Fruit fly (Drosophila melanogaster) whole organism, embryonic: Measurements from ENCODE around the gene CG10376.

Experiments
- Abd-B ChIP-seq: fragments of 200-800 bp; sonication (Bioruptor generic); optimal IDR thresholded peaks from 2 replicates; lab custom pipeline; 2018; ENCODE audit warnings: missing biosample characterization, mild to moderate bottlenecking, missing genetic modification characterization, moderate library complexity
- Awh ChIP-seq: fragments of 200-800 bp; sonication (Bioruptor generic); IDR thresholded peaks from 2 replicates; pipeline ENCODE4, ENCODE4 v1.3.6; 2022; ENCODE audit warnings: missing biosample characterization, missing genetic modification characterization
- BEAF-32 ChIP-seq: fragments of 200-800 bp; sonication (Bioruptor generic); optimal IDR thresholded peaks from 3 replicates; lab custom pipeline; 2017; ENCODE audit warnings: missing biosample characterization, missing genetic modification characterization, mild to moderate bottlenecking, moderate library complexity, missing genetic modification reagents
- CG10147 ChIP-seq: fragments of 200-800 bp; sonication (Bioruptor generic); optimal IDR thresholded peaks from 2 replicates; lab custom pipeline; 2019; ENCODE audit warnings: missing biosample characterization, mild to moderate bottlenecking, missing genetic modification characterization, moderate library complexity
- CG10462 ChIP-seq: fragments of 200-800 bp; sonication (Bioruptor generic); optimal IDR thresholded peaks from 2 replicates; lab custom pipeline; 2016; ENCODE audit warnings: missing biosample characterization, missing genetic modification characterization
- CG10979 ChIP-seq: fragments of 200-800 bp; sonication (Bioruptor generic); optimal IDR thresholded peaks from 2 replicates; lab custom pipeline; 2018; ENCODE audit warnings: missing biosample characterization, mild to moderate bottlenecking, missing genetic modification characterization, moderate library complexity
- CG11504 ChIP-seq: fragments of 200-800 bp; sonication (Bioruptor generic); optimal IDR thresholded peaks from 3 replicates; lab custom pipeline; 2019; ENCODE audit warnings: missing biosample characterization, mild to moderate bottlenecking, missing genetic modification characterization, moderate library complexity
- CG11695 ChIP-seq: fragments of 200-800 bp; sonication (Bioruptor generic); IDR thresholded peaks from 3 replicates; pipeline ENCODE4 v1.3.6; 2022; ENCODE audit warnings: missing biosample characterization, missing genetic modification characterization
- CG13123 ChIP-seq: fragments of 200-800 bp; sonication (Bioruptor generic); optimal IDR thresholded peaks from 2 replicates; lab custom pipeline; 2016; ENCODE audit warnings: missing biosample characterization, missing genetic modification characterization
- CG14050 ChIP-seq: fragments of 200-800 bp; sonication (Bioruptor generic); IDR thresholded peaks from 3 replicates; pipeline ENCODE4 v1.3.6; 2022; ENCODE audit warnings: missing biosample characterization, missing genetic modification characterization
- CG1602 ChIP-seq: fragments of 200-800 bp; sonication (Bioruptor generic); optimal IDR thresholded peaks from 3 replicates; lab custom pipeline; 2016; ENCODE audit warnings: missing biosample characterization, missing genetic modification characterization
- CG16813 ChIP-seq: fragments of 200-800 bp; sonication (Bioruptor generic); IDR thresholded peaks from 3 replicates; pipeline ENCODE4 v1.3.6; 2022; ENCODE audit warnings: missing biosample characterization, missing genetic modification characterization; ENCODE audit not compliant: partially characterized antibody
- CG17385 ChIP-seq: fragments of 200-800 bp; sonication (Bioruptor generic); optimal IDR thresholded peaks from 3 replicates; lab custom pipeline; 2018; ENCODE audit warnings: missing biosample characterization, mild to moderate bottlenecking, missing genetic modification characterization
- CG18599 ChIP-seq: fragments of 200-800 bp; sonication (Bioruptor generic); optimal IDR thresholded peaks from 3 replicates; lab custom pipeline; 2017; ENCODE audit warnings: missing biosample characterization, missing genetic modification characterization, mild to moderate bottlenecking, moderate library complexity, missing genetic modification reagents
- CG2116 ChIP-seq: fragments of 200-800 bp; sonication (Bioruptor generic); optimal IDR thresholded peaks from 3 replicates; lab custom pipeline; 2018; ENCODE audit warnings: missing biosample characterization, mild to moderate bottlenecking, missing genetic modification characterization
- CG2120 ChIP-seq: fragments of 200-800 bp; sonication (Bioruptor generic); optimal IDR thresholded peaks from 3 replicates; lab custom pipeline; 2016; ENCODE audit warnings: missing biosample characterization, missing genetic modification characterization
- CG32767 ChIP-seq: fragments of 200-800 bp; sonication (Bioruptor generic); IDR thresholded peaks from 2 replicates; pipeline ENCODE4 v1.3.6; 2022; ENCODE audit warnings: missing biosample characterization, missing genetic modification characterization
- CG3726 ChIP-seq: fragments of 200-800 bp; sonication (Bioruptor generic); IDR thresholded peaks from 3 replicates; pipeline ENCODE4, ENCODE4 v1.3.6; 2022; ENCODE audit warnings: missing biosample characterization, missing genetic modification characterization
- CG3995 ChIP-seq: fragments of 200-800 bp; sonication (Bioruptor generic); optimal IDR thresholded peaks from 3 replicates; lab custom pipeline; 2016; ENCODE audit warnings: missing biosample characterization, missing genetic modification characterization
- CG5245 ChIP-seq: fragments of 200-800 bp; sonication (Bioruptor generic); optimal IDR thresholded peaks from 3 replicates; lab custom pipeline; 2016; ENCODE audit warnings: missing biosample characterization, missing genetic modification characterization
- CG7963 ChIP-seq: fragments of 200-800 bp; sonication (Bioruptor generic); IDR thresholded peaks from 3 replicates; pipeline ENCODE4 v1.3.6; 2022; ENCODE audit warnings: missing biosample characterization, missing genetic modification characterization; ENCODE audit not compliant: partially characterized antibody
- Camta ChIP-seq: fragments of 200-800 bp; sonication (Bioruptor generic); optimal IDR thresholded peaks from 2 replicates; lab custom pipeline; 2016; ENCODE audit warnings: missing biosample characterization, missing genetic modification characterization
- D ChIP-seq, 2 experiments: fragments of 200-800 bp in 1 of 2; fragments of >200 bp in 1 of 2; sonication (Bioruptor generic) in 1 of 2; optimal IDR thresholded peaks; 2 replicates in 1 of 2; 3 replicates in 1 of 2; lab custom pipeline; 2017; ENCODE audit warnings: mild to moderate bottlenecking in 1 of 2, missing biosample characterization in 1 of 2, missing genetic modification characterization in 1 of 2, missing genetic modification reagents in 1 of 2
- Dek ChIP-seq: fragments of 200-800 bp; sonication (Bioruptor generic); optimal IDR thresholded peaks from 3 replicates; lab custom pipeline; 2019; ENCODE audit warnings: missing biosample characterization, mild to moderate bottlenecking, missing genetic modification characterization, moderate library complexity
- Dref ChIP-seq: fragments of 200-800 bp; sonication (Bioruptor generic); IDR thresholded peaks from 2 replicates; pipeline ENCODE4 v1.3.6; 2022; ENCODE audit warnings: missing biosample characterization, missing genetic modification characterization
- Elba2 ChIP-seq: fragments of 200-800 bp; sonication (Bioruptor generic); optimal IDR thresholded peaks from 3 replicates; lab custom pipeline; 2016; ENCODE audit warnings: missing biosample characterization, missing genetic modification characterization
- Ets65A ChIP-seq: fragments of 200-800 bp; sonication (Bioruptor generic); peaks from one replicate; lab custom pipeline; 2016; ENCODE audit warnings: missing biosample characterization, missing genetic modification characterization
- HLHmδ ChIP-seq: fragments of 200-800 bp; sonication (Bioruptor generic); optimal IDR thresholded peaks from 2 replicates; lab custom pipeline; 2018; ENCODE audit warnings: missing biosample characterization, mild to moderate bottlenecking, missing genetic modification characterization, moderate library complexity
- Hr51 ChIP-seq, 2 experiments: fragments of 200-800 bp; sonication (Bioruptor generic); optimal IDR thresholded peaks; 2 replicates in 1 of 2; 3 replicates in 1 of 2; lab custom pipeline; 2016 to 2018; ENCODE audit warnings: missing biosample characterization in 2 of 2, missing genetic modification characterization in 2 of 2, mild to moderate bottlenecking in 1 of 2, moderate library complexity in 1 of 2
- Hr78 ChIP-seq, 2 experiments: fragments of 200-800 bp in 1 of 2; fragments of >200 bp in 1 of 2; sonication (Bioruptor generic) in 1 of 2; optimal IDR thresholded peaks; 2 replicates each; lab custom pipeline; 2017 to 2019; ENCODE audit warnings: missing biosample characterization in 2 of 2, missing genetic modification characterization in 2 of 2, mild to moderate bottlenecking in 1 of 2, moderate library complexity in 1 of 2
- Mrtf ChIP-seq: fragments of 200-800 bp; sonication (Bioruptor generic); IDR thresholded peaks from 3 replicates; pipeline ENCODE4 v1.3.6; 2022; ENCODE audit warnings: missing biosample characterization, missing genetic modification characterization
- Pdp1 ChIP-seq, 2 experiments: fragments of 200-800 bp; sonication (Bioruptor generic); optimal IDR thresholded peaks; 3 replicates each; lab custom pipeline; 2016; ENCODE audit warnings: missing biosample characterization in 2 of 2, missing genetic modification characterization in 2 of 2, mild to moderate bottlenecking in 1 of 2, moderate library complexity in 1 of 2
- al ChIP-seq: fragments of 200-800 bp; sonication (Bioruptor generic); IDR thresholded peaks from 2 replicates; pipeline ENCODE4 v1.3.6; 2022; ENCODE audit warnings: missing biosample characterization, missing genetic modification characterization
- cad ChIP-seq: fragments of >200 bp; optimal IDR thresholded peaks from 2 replicates; lab custom pipeline; 2017; ENCODE audit warnings: missing biosample characterization, missing genetic modification characterization
- crc ChIP-seq: fragments of 200-800 bp; sonication (Bioruptor generic); optimal IDR thresholded peaks from 2 replicates; lab custom pipeline; 2016; ENCODE audit warnings: missing biosample characterization, missing genetic modification characterization
- fd102C ChIP-seq: fragments of 200-800 bp; sonication (Bioruptor generic); optimal IDR thresholded peaks from 2 replicates; lab custom pipeline; 2018; ENCODE audit warnings: missing biosample characterization, mild to moderate bottlenecking, missing genetic modification characterization, moderate library complexity
- gsb ChIP-seq: fragments of 200-800 bp; sonication (Bioruptor generic); IDR thresholded peaks from 2 replicates; pipeline ENCODE4 v1.3.6; 2022; ENCODE audit warnings: missing biosample characterization, missing genetic modification characterization
- jing ChIP-seq: fragments of 200-800 bp; sonication (Bioruptor generic); optimal IDR thresholded peaks from 2 replicates; lab custom pipeline; 2018; ENCODE audit warnings: missing biosample characterization, mild to moderate bottlenecking, missing genetic modification characterization
- pho ChIP-seq: fragments of 200-800 bp; sonication (Bioruptor generic); optimal IDR thresholded peaks from 2 replicates; lab custom pipeline; 2016; ENCODE audit warnings: missing biosample characterization, missing genetic modification characterization
- psq ChIP-seq: fragments of 200-800 bp; sonication (Bioruptor generic); optimal IDR thresholded peaks from 2 replicates; lab custom pipeline; 2017; ENCODE audit warnings: missing biosample characterization, missing genetic modification characterization
- salm ChIP-seq: fragments of 200-800 bp; sonication (Bioruptor generic); optimal IDR thresholded peaks from 2 replicates; lab custom pipeline; 2018; ENCODE audit warnings: missing biosample characterization, mild to moderate bottlenecking, missing genetic modification characterization
- scrt ChIP-seq: fragments of 200-800 bp; sonication (Bioruptor generic); optimal IDR thresholded peaks from 2 replicates; lab custom pipeline; 2018; ENCODE audit warnings: missing biosample characterization, mild to moderate bottlenecking, missing genetic modification characterization, moderate library complexity
- sens ChIP-seq: fragments of 200-800 bp; sonication (Bioruptor generic); peaks from one replicate; lab custom pipeline; 2016; ENCODE audit warnings: missing biosample characterization, missing genetic modification characterization
- sens-2 ChIP-seq: fragments of 200-800 bp; sonication (Bioruptor generic); IDR thresholded peaks from 2 replicates; pipeline ENCODE4 v1.3.6; 2022; ENCODE audit warnings: missing biosample characterization, missing genetic modification characterization
- sr ChIP-seq: fragments of 200-800 bp; sonication (Bioruptor generic); IDR thresholded peaks from 3 replicates; pipeline ENCODE4 v1.3.6; 2022; ENCODE audit warnings: missing biosample characterization, missing genetic modification characterization
- toy ChIP-seq: fragments of 200-800 bp; sonication (Bioruptor generic); IDR thresholded peaks from 2 replicates; pipeline ENCODE4 v1.3.6; 2022; ENCODE audit warnings: missing biosample characterization, missing genetic modification characterization
- wdn ChIP-seq: fragments of 200-800 bp; sonication (Bioruptor generic); IDR thresholded peaks from 2 replicates; pipeline ENCODE4 v1.3.6; 2022; ENCODE audit warnings: missing biosample characterization, missing genetic modification characterization
- wor ChIP-seq: fragments of 200-800 bp; sonication (Bioruptor generic); IDR thresholded peaks from 2 replicates; pipeline ENCODE4 v1.3.6; 2022; ENCODE audit warnings: missing biosample characterization, missing genetic modification characterization

Gene CG10376

dm6 chr2L:18676948-18677820, 25.7 kb downstream of the CG10376 start, which contains the start of the genes Mst36Fa and CG31751 (continued):
- TF ChIP-seq al = no peak
- peak; percentile 26 for TF ChIP-seq Abd-B
- TF ChIP-seq crc (GFP tag; lab: Kevin White, UChicago) = peak; percentile 78
- TF ChIP-seq pho (GFP tag; lab: Kevin White, UChicago) = peak; percentile 71
- peak; percentile 45; the same call in 2 of the 3 replicates for TF ChIP-seq sr
- TF ChIP-seq CG14050 = peak; percentile 33; the same call in 1 of the 3 replicates
- TF ChIP-seq wdn (GFP tag; lab: Robert Waterston, UW) = no peak
- TF ChIP-seq sens (GFP tag; lab: Kevin White, UChicago) = peak; percentile 96
- no peak for TF ChIP-seq CG16813 (GFP tag; lab: Robert Waterston, UW)
- no peak for TF ChIP-seq cad
- no peak for TF ChIP-seq CG7963 (GFP tag; lab: Robert Waterston, UW)
- peak; percentile 18 for TF ChIP-seq CG10462
- TF ChIP-seq CG18599 (GFP tag; lab: Kevin White, UChicago) = peak; percentile 91
- TF ChIP-seq Camta (GFP tag; lab: Kevin White, UChicago) = peak; percentile 84
- TF ChIP-seq Pdp1 (GFP tag; optimal IDR thresholded peaks at IDR 0.05; lab: Kevin White, UChicago) = peak in 1 of 2 experiments; percentile 67
- TF ChIP-seq D (optimal IDR thresholded peaks at IDR 0.05; lab: Kevin White, UChicago) = no peak
- peak; percentile 83 for TF ChIP-seq D (GFP tag; optimal IDR thresholded peaks at IDR 0.05; lab: Kevin White, UChicago)
- TF ChIP-seq CG10147 (GFP tag; lab: Kevin White, UChicago) = no peak
- TF ChIP-seq psq (GFP tag; lab: Kevin White, UChicago) = peak; percentile 49
- peak; percentile 71 for TF ChIP-seq CG11695
- peak; percentile 10 for TF ChIP-seq CG3995 (GFP tag; lab: Kevin White, UChicago)
- TF ChIP-seq CG10979 (tag; lab: Kevin White, UChicago) = peak; percentile 40
- peak; percentile 99 for TF ChIP-seq CG17385 (GFP tag; lab: Kevin White, UChicago)
- TF ChIP-seq gsb (GFP tag; lab: Robert Waterston, UW) = peak; percentile 74
- TF ChIP-seq CG1602 (GFP tag; lab: Kevin White, UChicago) = peak; percentile 29
- peak; percentile 71 for TF ChIP-seq CG2120 (GFP tag; lab: Kevin White, UChicago)
- no peak for TF ChIP-seq Elba2 (GFP tag; lab: Kevin White, UChicago)
- peak; percentile 28 for TF ChIP-seq CG5245 (GFP tag; lab: Kevin White, UChicago)
- no peak for TF ChIP-seq wor (GFP tag; lab: Robert Waterston, UW)
- peak; percentile 88 for TF ChIP-seq Awh (GFP tag; lab: Robert Waterston, UW)
- no peak for TF ChIP-seq CG3726 (GFP tag; lab: Robert Waterston, UW)
- peak; percentile 60 for TF ChIP-seq CG32767 (GFP tag; lab: Robert Waterston, UW)
- TF ChIP-seq Ets65A (GFP tag; lab: Kevin White, UChicago) = no peak
- peak; percentile 43 to 75 for TF ChIP-seq Hr51 (GFP tag; optimal IDR thresholded peaks at IDR 0.05; lab: Kevin White, UChicago)
- TF ChIP-seq Hr78 (GFP tag; optimal IDR thresholded peaks at IDR 0.05; lab: Kevin White, UChicago) = peak in 1 of 2 experiments; percentile 63
- peak; percentile 76 for TF ChIP-seq Dek
- TF ChIP-seq Dref (GFP tag; lab: Robert Waterston, UW) = no peak; the same call in 1 of the 2 replicates
- TF ChIP-seq salm (tag; lab: Kevin White, UChicago) = peak; percentile 73
- TF ChIP-seq sens-2 = no peak
- peak; percentile 72 for TF ChIP-seq HLHmδ (GFP tag; lab: Kevin White, UChicago)
- no peak for TF ChIP-seq fd102C (GFP tag; lab: Kevin White, UChicago)
- peak; percentile 74 for TF ChIP-seq CG2116 (GFP tag; lab: Kevin White, UChicago)
- TF ChIP-seq toy (GFP tag; lab: Robert Waterston, UW) = 0 out of 2 replicates have a peak, but pooled peaks have one; percentile 33
- TF ChIP-seq CG11504 = peak; percentile 67
- peak; percentile 39 for TF ChIP-seq jing (GFP tag; lab: Kevin White, UChicago)
- TF ChIP-seq CG13123 = peak; percentile 79
- peak; percentile 29; the same call in 1 of the 3 replicates for TF ChIP-seq Mrtf (GFP tag; lab: Robert Waterston, UW)
- TF ChIP-seq scrt (GFP tag; lab: Kevin White, UChicago) = peak; percentile 71
- TF ChIP-seq BEAF-32 (GFP tag; lab: Kevin White, UChicago) = peak; percentile 27
